Fruit fly (Drosophila melanogaster) whole organism, embryonic: ENCODE measurements around the gene Sec5.

Source experiments
- Atf6 ChIP-seq: fragments of 200-800 bp; sonication (Bioruptor generic); IDR thresholded peaks from 2 replicates; pipeline ENCODE4 v1.3.6; 2022; ENCODE audit warnings: missing biosample characterization, missing genetic modification characterization
- B-H1 ChIP-seq: fragments of 200-800 bp; sonication (Bioruptor generic); IDR thresholded peaks from 3 replicates; pipeline ENCODE4 v1.3.6; 2022; ENCODE audit warnings: missing biosample characterization, missing genetic modification characterization
- CG11456 ChIP-seq: fragments of 200-800 bp; sonication (Bioruptor generic); IDR thresholded peaks from 3 replicates; pipeline ENCODE4 v1.3.6; 2022; ENCODE audit warnings: missing biosample characterization, missing genetic modification characterization
- CG12391 ChIP-seq: fragments of 200-800 bp; sonication (Bioruptor generic); optimal IDR thresholded peaks from 3 replicates; lab custom pipeline; 2018; ENCODE audit warnings: missing biosample characterization, mild to moderate bottlenecking, missing genetic modification characterization, moderate library complexity
- CG13123 ChIP-seq: fragments of 200-800 bp; sonication (Bioruptor generic); optimal IDR thresholded peaks from 2 replicates; lab custom pipeline; 2016; ENCODE audit warnings: missing biosample characterization, missing genetic modification characterization
- CG13775 ChIP-seq: fragments of 200-800 bp; sonication (Bioruptor generic); optimal IDR thresholded peaks from 3 replicates; lab custom pipeline; 2017; ENCODE audit warnings: missing biosample characterization, mild to moderate bottlenecking, missing genetic modification characterization
- CG14014 ChIP-seq: fragments of 200-800 bp; sonication (Bioruptor generic); IDR thresholded peaks from 2 replicates; pipeline ENCODE4 v1.3.6; 2022; ENCODE audit warnings: missing biosample characterization, missing genetic modification characterization
- CG14050 ChIP-seq: fragments of 200-800 bp; sonication (Bioruptor generic); IDR thresholded peaks from 3 replicates; pipeline ENCODE4 v1.3.6; 2022; ENCODE audit warnings: missing biosample characterization, missing genetic modification characterization
- CG16813 ChIP-seq: fragments of 200-800 bp; sonication (Bioruptor generic); IDR thresholded peaks from 3 replicates; pipeline ENCODE4 v1.3.6; 2022; ENCODE audit warnings: missing biosample characterization, missing genetic modification characterization; ENCODE audit not compliant: partially characterized antibody
- CG31388 ChIP-seq: fragments of 200-800 bp; sonication (Bioruptor generic); optimal IDR thresholded peaks from 2 replicates; lab custom pipeline; 2016; ENCODE audit warnings: missing biosample characterization, missing genetic modification characterization
- CG32767 ChIP-seq: fragments of 200-800 bp; sonication (Bioruptor generic); IDR thresholded peaks from 2 replicates; pipeline ENCODE4 v1.3.6; 2022; ENCODE audit warnings: missing biosample characterization, missing genetic modification characterization
- CG33213 ChIP-seq: fragments of 200-800 bp; sonication (Bioruptor generic); optimal IDR thresholded peaks from 3 replicates; lab custom pipeline; 2016; ENCODE audit warnings: missing biosample characterization, missing genetic modification characterization
- CG6272 ChIP-seq: fragments of 200-800 bp; sonication (Bioruptor generic); IDR thresholded peaks from 2 replicates; pipeline ENCODE4 v1.3.6; 2022; ENCODE audit warnings: missing biosample characterization, missing genetic modification characterization
- CG6854 ChIP-seq: fragments of 200-800 bp; sonication (Bioruptor generic); optimal IDR thresholded peaks from 3 replicates; lab custom pipeline; 2017; ENCODE audit warnings: missing biosample characterization, mild to moderate bottlenecking, missing genetic modification characterization
- CG7928 ChIP-seq: fragments of 200-800 bp; sonication (Bioruptor generic); optimal IDR thresholded peaks from 2 replicates; lab custom pipeline; 2017; ENCODE audit warnings: missing biosample characterization, mild to moderate bottlenecking, missing genetic modification characterization
- CG8290 ChIP-seq, 3 experiments: fragments of 200-800 bp; sonication (Bioruptor generic); optimal IDR thresholded peaks; 2 replicates each; lab custom pipeline; 2016 to 2019; ENCODE audit warnings: missing biosample characterization in 3 of 3, missing genetic modification characterization in 3 of 3, mild to moderate bottlenecking in 2 of 3, moderate library complexity in 1 of 3
- CG8478 ChIP-seq: fragments of >200 bp; optimal IDR thresholded peaks from 2 replicates; lab custom pipeline; 2018
- CG9437 ChIP-seq: fragments of 200-800 bp; sonication (Bioruptor generic); optimal IDR thresholded peaks from 2 replicates; lab custom pipeline; 2018; ENCODE audit warnings: missing biosample characterization, mild to moderate bottlenecking, missing genetic modification characterization
- CG9609 ChIP-seq: fragments of 200-800 bp; sonication (Bioruptor generic); optimal IDR thresholded peaks from 3 replicates; lab custom pipeline; 2016; ENCODE audit warnings: missing biosample characterization, missing genetic modification characterization
- D19B ChIP-seq: fragments of 200-800 bp; sonication (Bioruptor generic); optimal IDR thresholded peaks from 2 replicates; lab custom pipeline; 2017; ENCODE audit warnings: missing biosample characterization, mild to moderate bottlenecking, missing genetic modification characterization
- Deaf1 ChIP-seq: fragments of 200-800 bp; optimal IDR thresholded peaks from 3 replicates; lab custom pipeline; 2019; ENCODE audit warnings: missing biosample characterization, mild to moderate bottlenecking, missing genetic modification characterization, moderate library complexity
- Doc2 ChIP-seq: fragments of 200-800 bp; sonication (Bioruptor generic); IDR thresholded peaks from 2 replicates; pipeline ENCODE4 v1.3.6; 2022; ENCODE audit warnings: missing biosample characterization, missing genetic modification characterization
- Doc3 ChIP-seq: fragments of 200-800 bp; sonication (Bioruptor generic); IDR thresholded peaks from 3 replicates; pipeline ENCODE4 v1.3.6; 2022; ENCODE audit warnings: missing biosample characterization, missing genetic modification characterization; ENCODE audit not compliant: partially characterized antibody
- Ets65A ChIP-seq: fragments of 200-800 bp; sonication (Bioruptor generic); peaks from one replicate; lab custom pipeline; 2016; ENCODE audit warnings: missing biosample characterization, missing genetic modification characterization
- Fer3 ChIP-seq: fragments of 200-800 bp; sonication (Bioruptor generic); optimal IDR thresholded peaks from 2 replicates; lab custom pipeline; 2018; ENCODE audit warnings: missing biosample characterization, mild to moderate bottlenecking, missing genetic modification characterization, moderate library complexity
- Gug ChIP-seq: fragments of 200-800 bp; sonication (Bioruptor generic); IDR thresholded peaks from 4 replicates; pipeline ENCODE4 v1.3.6; 2022; ENCODE audit warnings: missing biosample characterization, missing genetic modification characterization
- Hmx ChIP-seq: fragments of 200-800 bp; sonication (Bioruptor generic); optimal IDR thresholded peaks from 2 replicates; lab custom pipeline; 2016; ENCODE audit warnings: missing biosample characterization, missing genetic modification characterization
- Lpt ChIP-seq: fragments of >200 bp; optimal IDR thresholded peaks from 2 replicates; lab custom pipeline; 2018; ENCODE audit warnings: missing biosample characterization, missing genetic modification characterization
- MTF-1 ChIP-seq: fragments of 200-800 bp; sonication (Bioruptor generic); optimal IDR thresholded peaks from 2 replicates; lab custom pipeline; 2018; ENCODE audit warnings: missing biosample characterization, mild to moderate bottlenecking, missing genetic modification characterization, borderline replicate concordance
- Neu2 ChIP-seq: fragments of 200-800 bp; sonication (Bioruptor generic); optimal IDR thresholded peaks from 3 replicates; lab custom pipeline; 2016; ENCODE audit warnings: missing biosample characterization, missing genetic modification characterization, borderline replicate concordance
- NfI ChIP-seq: fragments of 200-800 bp; sonication (Bioruptor generic); optimal IDR thresholded peaks from 3 replicates; lab custom pipeline; 2018; ENCODE audit warnings: missing biosample characterization, mild to moderate bottlenecking, missing genetic modification characterization, moderate library complexity
- Scr ChIP-seq: fragments of 200-800 bp; sonication (Bioruptor generic); IDR thresholded peaks from 2 replicates; pipeline ENCODE4 v1.3.6; 2022; ENCODE audit warnings: missing biosample characterization, missing genetic modification characterization; ENCODE audit not compliant: partially characterized antibody
- ac ChIP-seq: fragments of 200-800 bp; sonication (Bioruptor generic); optimal IDR thresholded peaks from 3 replicates; lab custom pipeline; 2017; ENCODE audit warnings: missing biosample characterization, mild to moderate bottlenecking, missing genetic modification characterization
- ash1 ChIP-seq: fragments of 200-800 bp; sonication (Bioruptor generic); optimal IDR thresholded peaks from 2 replicates; lab custom pipeline; 2018; ENCODE audit warnings: missing biosample characterization, mild to moderate bottlenecking, missing genetic modification characterization
- bigmax ChIP-seq: fragments of 200-800 bp; sonication (Bioruptor generic); optimal IDR thresholded peaks from 2 replicates; lab custom pipeline; 2018; ENCODE audit warnings: missing biosample characterization, mild to moderate bottlenecking, missing genetic modification characterization
- btn ChIP-seq: fragments of 200-800 bp; sonication (Bioruptor generic); optimal IDR thresholded peaks from 2 replicates; lab custom pipeline; 2016; ENCODE audit warnings: missing biosample characterization, missing genetic modification characterization
- chm ChIP-seq: fragments of 200-800 bp; sonication (Bioruptor generic); IDR thresholded peaks from 2 replicates; pipeline ENCODE4 v1.3.6; 2022; ENCODE audit warnings: missing biosample characterization, missing genetic modification characterization
- esg ChIP-seq: fragments of 200-800 bp; sonication (Bioruptor generic); conservative IDR thresholded peaks from 2 replicates; pipeline ENCODE4 v1.3.6; 2022; ENCODE audit warnings: missing biosample characterization, missing genetic modification characterization
- grn ChIP-seq: fragments of 200-800 bp; sonication (Bioruptor generic); optimal IDR thresholded peaks from 3 replicates; lab custom pipeline; 2017; ENCODE audit warnings: missing biosample characterization, missing genetic modification characterization
- gsb ChIP-seq: fragments of 200-800 bp; sonication (Bioruptor generic); IDR thresholded peaks from 2 replicates; pipeline ENCODE4 v1.3.6; 2022; ENCODE audit warnings: missing biosample characterization, missing genetic modification characterization
- kni ChIP-seq: fragments of 200-800 bp; sonication (Bioruptor generic); optimal IDR thresholded peaks from 3 replicates; lab custom pipeline; 2017; ENCODE audit warnings: mild to moderate bottlenecking, missing biosample characterization, missing genetic modification reagents, missing genetic modification characterization
- oc ChIP-seq: fragments of 200-800 bp; sonication (Bioruptor generic); optimal IDR thresholded peaks from 2 replicates; lab custom pipeline; 2018; ENCODE audit warnings: missing biosample characterization, mild to moderate bottlenecking, missing genetic modification characterization, moderate library complexity
- pb ChIP-seq: fragments of 200-800 bp; sonication (Bioruptor generic); optimal IDR thresholded peaks from 3 replicates; lab custom pipeline; 2016; ENCODE audit warnings: missing biosample characterization, missing genetic modification characterization
- phol ChIP-seq: fragments of 200-800 bp; sonication (Bioruptor generic); optimal IDR thresholded peaks from 3 replicates; lab custom pipeline; 2018; ENCODE audit warnings: missing biosample characterization, mild to moderate bottlenecking, missing genetic modification characterization, moderate library complexity
- ranshi ChIP-seq: fragments of 200-800 bp; sonication (Bioruptor generic); IDR thresholded peaks from 2 replicates; pipeline ENCODE4 v1.3.6; 2022; ENCODE audit warnings: missing biosample characterization, missing genetic modification characterization
- sim ChIP-seq: fragments of 200-800 bp; sonication (Bioruptor generic); IDR thresholded peaks from 2 replicates; pipeline ENCODE4 v1.3.6; 2022; ENCODE audit warnings: missing biosample characterization, missing genetic modification characterization
- so ChIP-seq: fragments of 200-800 bp; sonication (Bioruptor generic); IDR thresholded peaks from 3 replicates; pipeline ENCODE4 v1.3.6; 2022; ENCODE audit warnings: missing biosample characterization, missing genetic modification characterization
- sob ChIP-seq: fragments of 200-800 bp; sonication (Bioruptor generic); IDR thresholded peaks from 2 replicates; pipeline ENCODE4 v1.3.6; 2022; ENCODE audit warnings: missing biosample characterization, missing genetic modification characterization
- unc-4 ChIP-seq: fragments of 200-800 bp; sonication (Bioruptor generic); IDR thresholded peaks from 2 replicates; pipeline ENCODE4 v1.3.6; 2022; ENCODE audit warnings: missing biosample characterization, missing genetic modification characterization; ENCODE audit not compliant: partially characterized antibody
- vnd ChIP-seq: fragments of 200-800 bp; sonication (Bioruptor generic); IDR thresholded peaks from 3 replicates; pipeline ENCODE4 v1.3.6; 2022; ENCODE audit warnings: missing biosample characterization, missing genetic modification characterization; ENCODE audit not compliant: partially characterized antibody
- zen ChIP-seq: fragments of 200-800 bp; sonication (Bioruptor generic); optimal IDR thresholded peaks from 3 replicates; lab custom pipeline; 2018; ENCODE audit warnings: missing biosample characterization, mild to moderate bottlenecking, missing genetic modification characterization, moderate library complexity

Gene Sec5

DNA sequence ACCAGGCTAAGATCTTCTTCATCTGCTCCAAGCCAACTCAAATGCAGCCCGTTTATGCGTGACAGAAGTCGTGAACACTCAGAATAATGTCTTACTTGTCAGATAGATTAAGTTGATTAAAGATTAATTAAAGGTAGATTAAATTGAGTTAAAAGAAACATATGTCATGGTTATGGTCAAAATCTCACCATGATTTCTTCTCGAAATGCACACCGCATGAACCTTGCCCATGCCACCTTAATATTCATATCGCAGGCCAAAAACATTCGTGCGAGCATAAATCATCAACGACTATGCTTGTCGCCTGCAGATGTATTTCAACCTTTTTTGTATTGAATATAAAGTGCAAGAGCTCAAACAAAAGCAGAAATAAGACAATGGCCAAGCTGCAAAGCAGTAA is 20.0 kb upstream of the Sec5 start (continued):
- no peak for TF ChIP-seq Atf6 (GFP tag; lab: Robert Waterston, UW)
- TF ChIP-seq grn (GFP tag; lab: Kevin White, UChicago), result no peak
- no peak for TF ChIP-seq CG6272
- TF ChIP-seq Lpt (GFP tag; lab: Kevin White, UChicago), result no peak
- no peak for TF ChIP-seq unc-4 (GFP tag; lab: Robert Waterston, UW)
- TF ChIP-seq CG16813 (GFP tag; lab: Robert Waterston, UW), result no peak
- TF ChIP-seq ash1 (GFP tag; lab: Kevin White, UChicago), result no peak
- no peak for TF ChIP-seq CG31388
- no peak for TF ChIP-seq ac (GFP tag; lab: Kevin White, UChicago)
- peak; percentile 36 for TF ChIP-seq NfI (GFP tag; lab: Kevin White, UChicago)
- no peak for TF ChIP-seq CG7928 (GFP tag; lab: Kevin White, UChicago)
- TF ChIP-seq CG32767 (GFP tag; lab: Robert Waterston, UW), result peak; percentile 59; the same call in 1 of the 2 replicates
- peak; percentile 35; the same call in 1 of the 2 replicates for TF ChIP-seq esg (GFP tag; lab: Robert Waterston, UW)
- TF ChIP-seq B-H1 (GFP tag; lab: Robert Waterston, UW), result peak; percentile 42; the same call in 2 of the 3 replicates
- no peak for TF ChIP-seq Gug (GFP tag; lab: Robert Waterston, UW)
- no peak for TF ChIP-seq Doc2 (GFP tag; lab: Robert Waterston, UW)
- TF ChIP-seq gsb, result no peak
- no peak for TF ChIP-seq pb (GFP tag; lab: Kevin White, UChicago)
- TF ChIP-seq Ets65A, result peak; percentile 31
- peak; percentile 56; the same call in 1 of the 2 replicates for TF ChIP-seq sim (GFP tag; lab: Robert Waterston, UW)
- no peak for TF ChIP-seq CG33213
- no peak for TF ChIP-seq CG13775
- no peak for TF ChIP-seq CG11456 (GFP tag; lab: Robert Waterston, UW)
- TF ChIP-seq D19B (GFP tag; lab: Kevin White, UChicago), result no peak
- TF ChIP-seq vnd (GFP tag; lab: Robert Waterston, UW), result no peak
- no peak for TF ChIP-seq Neu2 (GFP tag; lab: Kevin White, UChicago)
- peak; percentile 74 for TF ChIP-seq phol (tag; lab: Kevin White, UChicago)
- TF ChIP-seq CG8290 (GFP tag; optimal IDR thresholded peaks at IDR 0.05; lab: Kevin White, UChicago), result no peak
- TF ChIP-seq CG8290 (tag; optimal IDR thresholded peaks at IDR 0.05; lab: Kevin White, UChicago), result peak in 1 of 2 experiments; percentile 56
- TF ChIP-seq Scr, result no peak
- TF ChIP-seq Doc3 (GFP tag; lab: Robert Waterston, UW), result no peak
- peak; percentile 37; the same call in 2 of the 3 replicates for TF ChIP-seq CG14050 (GFP tag; lab: Robert Waterston, UW)
- TF ChIP-seq CG6854 (GFP tag; lab: Kevin White, UChicago), result no peak
- peak; percentile 38 for TF ChIP-seq oc (tag; lab: Kevin White, UChicago)
- no peak for TF ChIP-seq btn
- no peak for TF ChIP-seq CG8478 (lab: Kevin White, UChicago)
- TF ChIP-seq Fer3, result peak; percentile 36
- TF ChIP-seq zen (tag; lab: Kevin White, UChicago), result peak; percentile 57
- TF ChIP-seq CG12391 (tag; lab: Kevin White, UChicago), result peak; percentile 69
- peak; percentile 50; the same call in 1 of the 2 replicates for TF ChIP-seq chm
- peak; percentile 15 for TF ChIP-seq MTF-1
- peak; percentile 31 for TF ChIP-seq CG9437 (GFP tag; lab: Kevin White, UChicago)
- peak; percentile 77 for TF ChIP-seq so (GFP tag; lab: Robert Waterston, UW)
- no peak for TF ChIP-seq Deaf1 (tag; lab: Kevin White, UChicago)
- peak; percentile 60; the same call in 1 of the 2 replicates for TF ChIP-seq CG14014 (GFP tag; lab: Robert Waterston, UW)
- TF ChIP-seq kni, result no peak
- TF ChIP-seq CG9609, result peak; percentile 11
- no peak for TF ChIP-seq Hmx (GFP tag; lab: Kevin White, UChicago)
- TF ChIP-seq CG13123, result no peak
- no peak for TF ChIP-seq bigmax
- no peak for TF ChIP-seq sob (GFP tag; lab: Robert Waterston, UW)
- peak; percentile 41; the same call in 1 of the 2 replicates for TF ChIP-seq ranshi (GFP tag; lab: Robert Waterston, UW)
